Worm (Caenorhabditis elegans) whole organism, L2 larva: ENCODE results near the gene C05C12.4.

ENCODE experiments used
- C34F6.9 ChIP-seq: fragments of 150-350 bp; optimal IDR thresholded peaks from 2 replicates; lab custom pipeline; 2014; ENCODE audit warnings: missing biosample characterization, missing genetic modification characterization
- F13H6.1 ChIP-seq: sonication (generic microtip); optimal IDR thresholded peaks from 2 replicates; lab custom pipeline; 2016; ENCODE audit warnings: missing genetic modification characterization, missing compliant biosample characterization
- Y55F3AM.14 ChIP-seq: fragments of 200-800 bp; sonication (Bioruptor generic); optimal IDR thresholded peaks from 2 replicates; lab custom pipeline; 2018; ENCODE audit warnings: mild to moderate bottlenecking, missing genetic modification characterization, missing compliant biosample characterization
- alr-1 ChIP-seq: fragments of 150-350 bp; optimal IDR thresholded peaks from 2 replicates; lab custom pipeline; 2014; ENCODE audit warnings: missing biosample characterization, missing genetic modification characterization
- aly-2 ChIP-seq: fragments of 150-350 bp; optimal IDR thresholded peaks from 2 replicates; lab custom pipeline; 2014; ENCODE audit warnings: missing biosample characterization, missing genetic modification characterization
- ama-1 ChIP-seq: fragments of 150-350 bp; optimal IDR thresholded peaks from 2 replicates; lab custom pipeline; 2018; ENCODE audit warnings: inconsistent platforms
- crh-2 ChIP-seq: sonication (generic microtip); optimal IDR thresholded peaks from 2 replicates; lab custom pipeline; 2017; ENCODE audit warnings: missing biosample characterization, missing genetic modification characterization
- dmd-4 ChIP-seq: sonication (generic microtip); optimal IDR thresholded peaks from 2 replicates; lab custom pipeline; 2017; ENCODE audit warnings: missing biosample characterization, missing genetic modification characterization
- egl-27 ChIP-seq: sonication (generic microtip); optimal IDR thresholded peaks from 3 replicates; lab custom pipeline; 2017; ENCODE audit warnings: missing biosample characterization, missing genetic modification reagents, missing genetic modification characterization
- elt-3 ChIP-seq: sonication (generic microtip); optimal IDR thresholded peaks from 2 replicates; lab custom pipeline; 2017; ENCODE audit warnings: missing biosample characterization, missing genetic modification characterization
- fos-1 ChIP-seq: fragments of 150-350 bp; optimal IDR thresholded peaks from 2 replicates; lab custom pipeline; 2014; ENCODE audit warnings: missing biosample characterization, missing genetic modification characterization
- gmeb-1 ChIP-seq: fragments of 150-350 bp; optimal IDR thresholded peaks from 2 replicates; lab custom pipeline; 2014; ENCODE audit warnings: missing biosample characterization, missing genetic modification characterization
- lin-13 ChIP-seq: fragments of 150-350 bp; optimal IDR thresholded peaks from 2 replicates; lab custom pipeline; 2014; ENCODE audit warnings: missing biosample characterization, missing genetic modification reagents, missing genetic modification characterization
- lin-39 ChIP-seq: fragments of 150-350 bp; optimal IDR thresholded peaks from 2 replicates; lab custom pipeline; 2014; ENCODE audit warnings: missing biosample characterization, missing genetic modification reagents, missing genetic modification characterization
- mdl-1 ChIP-seq, 2 experiments: fragments of 150-350 bp in 1 of 2; sonication (generic microtip) in 1 of 2; optimal IDR thresholded peaks; 2 replicates each; lab custom pipeline; 2017; ENCODE audit warnings: missing biosample characterization in 2 of 2, missing genetic modification characterization in 2 of 2
- nhr-10 ChIP-seq: sonication (generic microtip); optimal IDR thresholded peaks from 2 replicates; lab custom pipeline; 2017; ENCODE audit warnings: missing biosample characterization, missing genetic modification characterization
- nhr-11 ChIP-seq: fragments of 150-350 bp; optimal IDR thresholded peaks from 2 replicates; lab custom pipeline; 2014; ENCODE audit warnings: missing biosample characterization, missing genetic modification characterization
- nhr-12 ChIP-seq: fragments of 150-350 bp; optimal IDR thresholded peaks from 2 replicates; lab custom pipeline; 2014; ENCODE audit warnings: missing biosample characterization, missing genetic modification characterization
- nhr-129 ChIP-seq: fragments of 150-350 bp; optimal IDR thresholded peaks from 2 replicates; lab custom pipeline; 2014; ENCODE audit warnings: missing biosample characterization, missing genetic modification characterization
- nhr-21 ChIP-seq: fragments of 150-350 bp; optimal IDR thresholded peaks from 2 replicates; lab custom pipeline; 2014; ENCODE audit warnings: missing biosample characterization, missing genetic modification characterization
- nhr-23 ChIP-seq: fragments of 150-350 bp; optimal IDR thresholded peaks from 2 replicates; lab custom pipeline; 2014; ENCODE audit warnings: missing biosample characterization, missing genetic modification reagents, missing genetic modification characterization
- nhr-77 ChIP-seq: fragments of 150-350 bp; optimal IDR thresholded peaks from 2 replicates; lab custom pipeline; 2014; ENCODE audit warnings: missing biosample characterization, missing genetic modification characterization
- peb-1 ChIP-seq: fragments of 150-350 bp; optimal IDR thresholded peaks from 2 replicates; lab custom pipeline; 2014; ENCODE audit warnings: missing biosample characterization, missing genetic modification characterization
- sem-4 ChIP-seq: fragments of 150-350 bp; optimal IDR thresholded peaks from 2 replicates; lab custom pipeline; 2014; ENCODE audit warnings: missing biosample characterization, missing genetic modification reagents, missing genetic modification characterization
- sma-3 ChIP-seq: sonication (generic microtip); optimal IDR thresholded peaks from 2 replicates; lab custom pipeline; 2016; ENCODE audit warnings: missing genetic modification reagents, missing genetic modification characterization, missing compliant biosample characterization
- sma-9 ChIP-seq, 2 experiments: fragments of 150-350 bp in 1 of 2; sonication (generic microtip) in 1 of 2; optimal IDR thresholded peaks; 2 replicates each; lab custom pipeline; 2014 to 2016; ENCODE audit warnings: missing genetic modification characterization in 2 of 2, mild to moderate bottlenecking in 1 of 2, missing biosample characterization in 1 of 2, missing compliant biosample characterization in 1 of 2, missing genetic modification reagents in 1 of 2, moderate library complexity in 1 of 2
- unc-39 ChIP-seq: fragments of 150-350 bp; optimal IDR thresholded peaks from 2 replicates; lab custom pipeline; 2014; ENCODE audit warnings: missing biosample characterization, missing genetic modification characterization
- ztf-11 ChIP-seq: sonication (generic microtip); optimal IDR thresholded peaks from 2 replicates; lab custom pipeline; 2017; ENCODE audit warnings: missing biosample characterization, missing genetic modification characterization

C05C12.4 gene

ce11 chrIV:11286112-11286511 lies 38.2 kb upstream of the C05C12.4 start:
- no peak for TF ChIP-seq peb-1 (tag; lab: Kevin White, UChicago)
- no peak for TF ChIP-seq sma-3
- TF ChIP-seq sem-4 (tag; lab: Kevin White, UChicago), result no peak
- TF ChIP-seq alr-1 (tag; lab: Kevin White, UChicago), result no peak
- TF ChIP-seq fos-1, result peak; percentile 66
- TF ChIP-seq nhr-12 (tag; lab: Kevin White, UChicago), result no peak

DNA sequence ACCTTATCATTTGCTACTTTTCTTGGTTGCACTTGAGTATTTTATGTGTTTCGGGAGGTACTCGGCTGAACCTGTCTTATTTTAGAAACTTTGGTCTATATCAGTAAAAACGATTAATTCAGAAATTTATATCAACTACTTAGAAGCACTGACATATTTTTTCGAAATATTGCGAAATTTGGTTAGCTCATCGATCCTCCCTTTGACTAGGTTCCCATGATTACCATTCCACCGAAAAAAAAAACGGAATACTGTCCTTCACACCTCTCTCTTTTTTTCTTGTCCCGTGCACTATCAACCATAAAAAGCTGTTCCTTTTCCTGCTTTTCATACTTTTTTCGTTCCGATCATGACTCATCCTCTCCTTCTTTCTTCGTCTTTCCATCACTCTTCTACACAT lies 37.4 kb upstream of the C05C12.4 start:
- TF ChIP-seq nhr-11 (tag; lab: Kevin White, UChicago), result no peak
- no peak for TF ChIP-seq nhr-12 (tag; lab: Kevin White, UChicago)
- TF ChIP-seq ama-1 (lab: Kevin White, UChicago), result no peak
- TF ChIP-seq ztf-11 (tag; lab: Kevin White, UChicago), result no peak
- TF ChIP-seq Y55F3AM.14 (GFP tag; lab: Kevin White, UChicago), result no peak

DNA sequence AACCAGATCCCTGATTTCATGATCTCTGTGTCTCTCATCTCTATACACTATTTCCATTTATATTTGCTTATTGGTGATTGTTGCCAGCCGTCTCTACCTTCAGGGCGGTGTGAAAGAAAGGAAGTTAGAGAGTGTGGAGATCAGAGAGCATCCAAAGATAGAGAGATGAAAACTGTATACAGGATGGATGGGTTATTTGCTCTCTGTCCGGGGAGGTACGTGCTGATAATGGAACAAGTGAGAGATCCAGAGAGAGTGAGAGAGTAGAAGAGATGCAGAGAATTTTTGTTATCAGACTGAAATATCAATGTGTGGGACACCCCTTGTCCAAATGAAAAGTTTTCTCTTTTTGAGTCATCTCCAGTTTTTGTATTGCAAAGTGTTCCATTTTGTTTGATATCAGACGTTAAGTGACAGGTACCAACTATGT lies 36.2 kb upstream of the C05C12.4 start:
- TF ChIP-seq nhr-129 (tag; lab: Kevin White, UChicago) (peak; percentile 17), sma-3 (peak; percentile 22), gmeb-1 (tag; lab: Kevin White, UChicago) (peak; percentile 33), aly-2 (tag; lab: Kevin White, UChicago) (no peak), mdl-1 (tag; optimal IDR thresholded peaks at IDR 0.05; lab: Kevin White, UChicago) (no peak), fos-1 (peak; percentile 97), nhr-11 (tag; lab: Kevin White, UChicago) (no peak), Y55F3AM.14 (GFP tag; lab: Kevin White, UChicago) (no peak), crh-2 (tag; lab: Kevin White, UChicago) (peak; percentile 46), F13H6.1 (peak; percentile 84), sma-9 (GFP tag; optimal IDR thresholded peaks at IDR 0.05; lab: Kevin White, UChicago) (peak; percentile 50), sma-9 (tag; optimal IDR thresholded peaks at IDR 0.05; lab: Kevin White, UChicago) (no peak)

- TF ChIP-seq C34F6.9 (tag; lab: Kevin White, UChicago) (no peak), ztf-11 (tag; lab: Kevin White, UChicago) (no peak), nhr-21 (tag; lab: Kevin White, UChicago) (no peak), alr-1 (tag; lab: Kevin White, UChicago) (no peak), lin-39 (no peak), nhr-23 (no peak), elt-3 (tag; lab: Kevin White, UChicago) (no peak), sma-3 (no peak), mdl-1 (tag; optimal IDR thresholded peaks at IDR 0.05; lab: Kevin White, UChicago) (no peak)
These were observed 28.1 kb upstream of the C05C12.4 start for ce11 chrIV:11276026-11276425.

DNA sequence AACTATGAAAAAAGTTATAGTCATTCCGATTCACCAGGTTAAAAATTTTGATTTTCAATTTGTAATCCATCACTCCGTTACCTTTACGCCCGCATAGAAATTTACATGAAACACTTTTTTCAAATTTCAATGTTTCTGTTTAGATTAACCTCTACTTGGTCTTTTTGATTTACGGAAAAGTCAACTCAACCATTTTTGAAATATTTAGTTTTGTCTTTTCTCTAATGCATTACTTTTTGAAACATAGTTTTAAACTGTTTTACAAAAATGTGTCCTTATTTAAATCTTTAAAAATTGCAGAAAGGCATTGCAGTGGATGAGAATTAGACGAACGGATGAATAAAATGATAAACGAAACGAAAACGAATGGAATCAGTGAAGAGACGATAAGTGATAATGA lies 25.3 kb upstream of the C05C12.4 start, which contains the start of gene gtl-2:
Gene gtl-2, plus strand, starts transcription at position 301 of the 400 bp plus-strand sequence.
- TF ChIP-seq egl-27 (tag; lab: Kevin White, UChicago) (no peak), nhr-77 (tag; lab: Kevin White, UChicago) (no peak), dmd-4 (tag; lab: Kevin White, UChicago) (no peak), nhr-21 (tag; lab: Kevin White, UChicago) (no peak)
- TF ChIP-seq, all 48 proteins: peak for 0

DNA sequence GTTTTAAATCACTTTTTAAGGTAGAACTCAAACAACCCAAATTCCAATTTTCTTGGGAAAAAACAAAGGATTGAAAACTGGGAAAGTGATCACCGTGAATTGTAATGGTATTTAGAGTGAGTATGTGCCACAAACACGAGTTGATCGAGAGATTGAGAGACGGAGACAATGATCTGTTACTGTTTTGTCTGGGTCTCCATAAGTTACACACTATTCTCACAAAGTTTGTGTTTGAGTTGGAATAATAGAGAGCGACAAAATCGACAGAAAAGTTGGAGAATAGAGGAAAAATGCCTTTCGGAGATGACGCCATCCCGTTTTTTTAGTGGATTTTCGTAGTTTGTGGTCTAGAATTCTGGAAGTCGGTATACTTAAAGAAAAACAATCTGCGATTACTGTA lies 23.4 kb upstream of the C05C12.4 start, which contains the start of gene nhr-7:
Gene nhr-7, minus strand, starts transcription at position 101 of the 400 bp plus-strand sequence.
- TF ChIP-seq lin-13 (no peak), sma-3 (no peak), gmeb-1 (tag; lab: Kevin White, UChicago) (no peak), nhr-129 (tag; lab: Kevin White, UChicago) (peak; percentile 32), dmd-4 (tag; lab: Kevin White, UChicago) (no peak), unc-39 (tag; lab: Kevin White, UChicago) (no peak)

ce11 chrIV:11269483-11269882 lies 21.6 kb upstream of the C05C12.4 start:
- TF ChIP-seq nhr-11 (tag; lab: Kevin White, UChicago) (no peak), nhr-10 (tag; lab: Kevin White, UChicago) (no peak), F13H6.1 (peak; percentile 57)
